Fruit fly (Drosophila melanogaster) whole organism, prepupa: ENCODE measurements around the gene Dph2.

ENCODE experiments used
- Lpt ChIP-seq: fragments of 200-800 bp; sonication (Bioruptor generic); optimal IDR thresholded peaks from 3 replicates; lab custom pipeline; 2016; ENCODE audit warnings: missing biosample characterization, missing genetic modification characterization
- dsx ChIP-seq: fragments of 200-800 bp; optimal IDR thresholded peaks from 3 replicates; lab custom pipeline; 2019; ENCODE audit warnings: missing biosample characterization, mild to moderate bottlenecking, missing genetic modification characterization, moderate library complexity; ENCODE audit not compliant: poor library complexity, severe bottlenecking
- fd59A ChIP-seq: fragments of 200-800 bp; sonication (Bioruptor generic); optimal IDR thresholded peaks from 2 replicates; lab custom pipeline; 2017; ENCODE audit warnings: missing biosample characterization, mild to moderate bottlenecking, missing genetic modification characterization, missing genetic modification reagents

- TF ChIP-seq fd59A (GFP tag; lab: Kevin White, UChicago) (peak; percentile 40), dsx (GFP tag; lab: Kevin White, UChicago) (peak; percentile 58), Lpt (GFP tag; lab: Kevin White, UChicago) (no peak)
Observed at dm6 chr3R:14847844-14848243, 45.9 kb downstream of the Dph2 start.
